Worm (Caenorhabditis elegans) whole organism, L3 larva: ENCODE measurements around the gene spig-10.

Experiments used
- R02D3.7 ChIP-seq: fragments of 150-350 bp; optimal IDR thresholded peaks from 2 replicates; lab custom pipeline; 2014; ENCODE audit warnings: missing biosample characterization, missing genetic modification characterization
- ZK546.5 ChIP-seq: sonication (generic microtip); optimal IDR thresholded peaks from 2 replicates; lab custom pipeline; 2017; ENCODE audit warnings: missing biosample characterization, missing genetic modification characterization
- aly-2 ChIP-seq: fragments of 150-350 bp; optimal IDR thresholded peaks from 2 replicates; lab custom pipeline; 2014; ENCODE audit warnings: missing biosample characterization, missing genetic modification characterization
- ama-1 ChIP-seq: fragments of 150-350 bp; optimal IDR thresholded peaks from 2 replicates; lab custom pipeline; 2018
- ceh-28 ChIP-seq: fragments of 150-350 bp; optimal IDR thresholded peaks from 2 replicates; lab custom pipeline; 2014; ENCODE audit warnings: missing biosample characterization, missing genetic modification reagents, missing genetic modification characterization
- ceh-82 ChIP-seq: fragments of 150-350 bp; optimal IDR thresholded peaks from 2 replicates; lab custom pipeline; 2014; ENCODE audit warnings: missing biosample characterization, missing genetic modification characterization
- ceh-9 ChIP-seq: sonication (generic microtip); optimal IDR thresholded peaks from 2 replicates; lab custom pipeline; 2018; ENCODE audit warnings: missing biosample characterization, missing genetic modification characterization
- daf-12 ChIP-seq: fragments of 150-350 bp; optimal IDR thresholded peaks from 2 replicates; lab custom pipeline; 2014; ENCODE audit warnings: missing biosample characterization, missing genetic modification reagents, missing genetic modification characterization
- egl-5 ChIP-seq: fragments of 150-350 bp; optimal IDR thresholded peaks from 2 replicates; lab custom pipeline; 2017; ENCODE audit warnings: missing biosample characterization, missing genetic modification reagents, missing genetic modification characterization, inconsistent platforms
- elt-1 ChIP-seq: fragments of 150-350 bp; optimal IDR thresholded peaks from 2 replicates; lab custom pipeline; 2014; ENCODE audit warnings: missing biosample characterization, missing genetic modification characterization
- elt-2 ChIP-seq: sonication (generic microtip); optimal IDR thresholded peaks from 2 replicates; lab custom pipeline; 2016; ENCODE audit warnings: missing genetic modification reagents, mild to moderate bottlenecking, missing genetic modification characterization, missing compliant biosample characterization
- elt-3 ChIP-seq, 3 experiments: fragments of 150-350 bp in 1 of 3; sonication (generic microtip) in 2 of 3; optimal IDR thresholded peaks; 2 replicates in 2 of 3; 4 replicates in 1 of 3; lab custom pipeline; 2014 to 2017; ENCODE audit warnings: missing biosample characterization in 3 of 3, missing genetic modification characterization in 3 of 3
- eor-1 ChIP-seq, 2 experiments: fragments of 150-350 bp; optimal IDR thresholded peaks; 2 replicates each; lab custom pipeline; 2014 to 2018; ENCODE audit warnings: missing biosample characterization in 2 of 2, missing genetic modification characterization in 2 of 2
- fkh-2 ChIP-seq: fragments of 150-350 bp; optimal IDR thresholded peaks from 2 replicates; lab custom pipeline; 2014; ENCODE audit warnings: missing biosample characterization, missing genetic modification reagents, missing genetic modification characterization
- fos-1 ChIP-seq: fragments of 150-350 bp; optimal IDR thresholded peaks from 2 replicates; lab custom pipeline; 2014; ENCODE audit warnings: missing biosample characterization, missing genetic modification characterization
- hmg-11 ChIP-seq: sonication (generic microtip); optimal IDR thresholded peaks from 2 replicates; lab custom pipeline; 2016; ENCODE audit warnings: missing genetic modification characterization, missing compliant biosample characterization
- jun-1 ChIP-seq: fragments of 150-350 bp; optimal IDR thresholded peaks from 2 replicates; lab custom pipeline; 2014; ENCODE audit warnings: missing biosample characterization, missing genetic modification reagents, missing genetic modification characterization
- lin-39 ChIP-seq: fragments of 150-350 bp; optimal IDR thresholded peaks from 2 replicates; lab custom pipeline; 2018; ENCODE audit warnings: missing biosample characterization, missing genetic modification reagents, missing genetic modification characterization
- lsy-12 ChIP-seq: sonication (generic microtip); optimal IDR thresholded peaks from 2 replicates; lab custom pipeline; 2016; ENCODE audit warnings: mild to moderate bottlenecking, missing genetic modification characterization, missing compliant biosample characterization
- nfya-1 ChIP-seq: sonication (generic microtip); optimal IDR thresholded peaks from 2 replicates; lab custom pipeline; 2017; ENCODE audit warnings: missing genetic modification characterization, mild to moderate bottlenecking, missing compliant biosample characterization, antibody characterized with exemption, moderate library complexity; ENCODE audit not compliant: insufficient read depth
- nhr-11 ChIP-seq: fragments of 150-350 bp; optimal IDR thresholded peaks from 2 replicates; lab custom pipeline; 2014; ENCODE audit warnings: missing biosample characterization, missing genetic modification characterization
- nhr-23 ChIP-seq: fragments of 150-350 bp; optimal IDR thresholded peaks from 2 replicates; lab custom pipeline; 2014; ENCODE audit warnings: missing biosample characterization, missing genetic modification reagents, missing genetic modification characterization
- nhr-237 ChIP-seq: fragments of 150-350 bp; optimal IDR thresholded peaks from 2 replicates; lab custom pipeline; 2014; ENCODE audit warnings: missing biosample characterization, missing genetic modification characterization
- nhr-28 ChIP-seq: fragments of 150-350 bp; optimal IDR thresholded peaks from 2 replicates; lab custom pipeline; 2014; ENCODE audit warnings: missing biosample characterization, missing genetic modification characterization
- nhr-76 ChIP-seq: fragments of 150-350 bp; sonication (generic microtip); optimal IDR thresholded peaks from 5 replicates; lab custom pipeline; 2014; ENCODE audit warnings: missing biosample characterization, missing genetic modification characterization
- nhr-77 ChIP-seq: fragments of 150-350 bp; optimal IDR thresholded peaks from 2 replicates; lab custom pipeline; 2014; ENCODE audit warnings: missing biosample characterization, missing genetic modification characterization
- pha-4 ChIP-seq: fragments of 150-350 bp; optimal IDR thresholded peaks from 2 replicates; lab custom pipeline; 2014; ENCODE audit warnings: missing biosample characterization, missing genetic modification reagents, missing genetic modification characterization
- pqm-1 ChIP-seq: fragments of 150-350 bp; optimal IDR thresholded peaks from 2 replicates; lab custom pipeline; 2017; ENCODE audit warnings: missing biosample characterization, missing genetic modification characterization, inconsistent platforms
- skn-1 ChIP-seq: fragments of 150-350 bp; optimal IDR thresholded peaks from 2 replicates; lab custom pipeline; 2014; ENCODE audit warnings: missing biosample characterization, missing genetic modification characterization
- snpc-4 ChIP-seq: fragments of 150-350 bp; optimal IDR thresholded peaks from 2 replicates; lab custom pipeline; 2014; ENCODE audit warnings: missing biosample characterization, missing genetic modification characterization
- tbx-2 ChIP-seq: sonication (generic microtip); optimal IDR thresholded peaks from 2 replicates; lab custom pipeline; 2016; ENCODE audit warnings: mild to moderate bottlenecking, missing genetic modification characterization, missing compliant biosample characterization
- unc-39 ChIP-seq: sonication (generic microtip); optimal IDR thresholded peaks from 4 replicates; lab custom pipeline; 2017; ENCODE audit warnings: missing biosample characterization, missing genetic modification characterization
- unc-62 ChIP-seq: fragments of 150-350 bp; sonication (generic microtip); optimal IDR thresholded peaks from 4 replicates; lab custom pipeline; 2014; ENCODE audit warnings: missing biosample characterization, missing genetic modification reagents, missing genetic modification characterization
- zag-1 ChIP-seq: fragments of 150-350 bp; optimal IDR thresholded peaks from 2 replicates; lab custom pipeline; 2014; ENCODE audit warnings: missing biosample characterization, missing genetic modification characterization
- ztf-11 ChIP-seq: fragments of 150-350 bp; optimal IDR thresholded peaks from 2 replicates; lab custom pipeline; 2014; ENCODE audit warnings: missing biosample characterization, missing genetic modification characterization

spig-10 gene

ce11 chrV:7022981-7023380, 16.9 kb downstream of the spig-10 start:
- TF ChIP-seq pqm-1 (tag; lab: Kevin White, UChicago) (no peak), nhr-28 (tag; lab: Kevin White, UChicago) (no peak), ceh-82 (tag; lab: Kevin White, UChicago) (no peak), ama-1 (lab: Kevin White, UChicago) (no peak), jun-1 (tag; lab: Kevin White, UChicago) (no peak), egl-5 (tag; lab: Kevin White, UChicago) (no peak), pha-4 (tag; lab: Kevin White, UChicago) (no peak), lsy-12 (tag; lab: Kevin White, UChicago) (no peak), elt-2 (no peak), nfya-1 (tag; lab: Kevin White, UChicago) (no peak)

ce11 chrV:7027055-7027454, 21.0 kb downstream of the spig-10 start, which contains the start of gene F20A1.6:
Gene F20A1.6 (minus strand): TSS chrV:7027155.
- TF ChIP-seq aly-2 (tag; lab: Kevin White, UChicago) (no peak), skn-1 (no peak), eor-1 (tag; optimal IDR thresholded peaks at IDR 0.05; lab: Kevin White, UChicago) (no peak), R02D3.7 (tag; lab: Kevin White, UChicago) (no peak), ceh-28 (no peak), ceh-9 (tag; lab: Kevin White, UChicago) (no peak), elt-1 (tag; lab: Kevin White, UChicago) (no peak), fkh-2 (tag; lab: Kevin White, UChicago) (no peak), tbx-2 (tag; lab: Kevin White, UChicago) (no peak), ceh-82 (tag; lab: Kevin White, UChicago) (no peak), hmg-11 (no peak), lsy-12 (tag; lab: Kevin White, UChicago) (no peak), nhr-23 (no peak), lin-39 (tag; lab: Kevin White, UChicago) (no peak), zag-1 (tag; lab: Kevin White, UChicago) (no peak), daf-12 (tag; lab: Kevin White, UChicago) (no peak), ztf-11 (tag; lab: Kevin White, UChicago) (no peak), unc-39 (tag; lab: Kevin White, UChicago) (no peak), egl-5 (tag; lab: Kevin White, UChicago) (no peak)

ce11 chrV:7036475-7036874, 30.4 kb downstream of the spig-10 start, which contains the start of gene twk-11:
Gene twk-11 (minus strand): TSS chrV:7036575.
- TF ChIP-seq unc-62 (GFP tag; lab: Kevin White, UChicago), result no peak
- no peak for TF ChIP-seq nhr-237
- TF ChIP-seq zag-1 (tag; lab: Kevin White, UChicago), result no peak
- TF ChIP-seq snpc-4, result no peak
- TF ChIP-seq daf-12 (tag; lab: Kevin White, UChicago), result no peak
- TF ChIP-seq ztf-11 (tag; lab: Kevin White, UChicago), result no peak
- TF ChIP-seq ceh-82 (tag; lab: Kevin White, UChicago), result no peak
- no peak for TF ChIP-seq nhr-76
- TF ChIP-seq nhr-23, result no peak
- no peak for TF ChIP-seq nhr-77
- no peak for TF ChIP-seq elt-3 (tag; optimal IDR thresholded peaks at IDR 0.05; lab: Kevin White, UChicago)
- TF ChIP-seq egl-5 (tag; lab: Kevin White, UChicago), result no peak
- no peak for TF ChIP-seq aly-2 (tag; lab: Kevin White, UChicago)
- no peak for TF ChIP-seq nfya-1 (tag; lab: Kevin White, UChicago)
- no peak for TF ChIP-seq ZK546.5 (tag; lab: Kevin White, UChicago)

DNA sequence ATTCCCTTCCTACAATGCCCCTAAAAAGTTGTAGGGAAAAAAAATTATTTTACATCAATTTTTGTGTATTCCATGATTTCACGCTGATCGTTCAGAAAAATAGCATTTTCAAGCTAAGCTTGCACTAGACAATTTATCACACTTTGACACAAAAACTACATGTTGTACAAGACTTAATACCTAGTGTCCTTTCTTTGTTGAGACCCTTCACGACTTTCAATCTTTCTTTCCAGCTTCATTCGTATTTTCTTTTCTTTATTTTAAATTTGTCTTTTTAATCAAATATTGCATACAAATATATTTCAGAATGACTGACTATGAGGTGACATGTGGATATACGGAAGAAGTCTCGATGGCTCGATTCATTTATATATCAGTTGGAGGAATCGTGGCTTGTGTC, 39.9 kb downstream of the spig-10 start, which contains the start of gene F20A1.2:
TSS of gene F20A1.2 (plus strand) at position 301 of the 400 bp plus-strand sequence.
- TF ChIP-seq nhr-77, result no peak

- TF ChIP-seq tbx-2 (tag; lab: Kevin White, UChicago) (no peak), nhr-11 (no peak), nhr-237 (no peak), fos-1 (tag; lab: Kevin White, UChicago) (no peak)
- TF ChIP-seq, all 47 proteins: peak for 0
These were observed 41.4 kb downstream of the spig-10 start, which contains the start of gene F20A1.8 for ce11 chrV:7047512-7047911. Gene F20A1.8 (minus strand): TSS chrV:7047612.
